Worm (Caenorhabditis elegans) whole organism, late embryonic: ENCODE measurements around the gene Y47D7A.12.

ENCODE experiments used
- ceh-18 ChIP-seq: sonication (generic microtip); optimal IDR thresholded peaks from 2 replicates; lab custom pipeline; 2016; ENCODE audit warnings: missing genetic modification characterization, missing compliant biosample characterization
- mec-3 ChIP-seq: sonication (generic microtip); optimal IDR thresholded peaks from 2 replicates; lab custom pipeline; 2016; ENCODE audit warnings: borderline replicate concordance, missing genetic modification characterization, missing compliant biosample characterization
- npax-4 ChIP-seq: sonication (generic microtip); optimal IDR thresholded peaks from 2 replicates; lab custom pipeline; 2016; ENCODE audit warnings: missing genetic modification characterization, missing compliant biosample characterization

DNA sequence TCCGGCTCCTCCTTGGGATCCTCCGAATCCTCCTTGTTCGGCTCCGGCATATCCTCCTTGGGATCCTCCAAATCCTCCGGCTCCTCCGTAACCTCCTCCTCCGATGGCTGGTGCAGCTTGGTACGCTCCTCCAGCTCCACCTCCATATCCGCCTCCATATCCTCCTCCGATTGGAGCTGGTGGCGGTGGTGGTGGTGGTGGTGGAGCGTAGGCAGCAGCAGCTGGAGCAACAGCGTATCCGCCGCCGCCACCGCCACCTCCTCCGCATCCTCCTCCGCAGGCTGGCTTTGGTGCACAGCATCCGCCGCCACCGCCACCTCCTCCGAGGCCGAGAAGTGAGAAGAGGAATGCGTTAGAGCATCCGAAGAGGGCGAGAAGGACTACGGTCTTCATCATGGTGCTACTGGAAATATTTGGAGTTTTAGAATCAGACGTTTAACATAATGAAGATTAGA is 3.3 kb upstream of the Y47D7A.12 start, which contains the start of gene Y47D7A.15:
- TF ChIP-seq npax-4 (no peak), mec-3 (tag; lab: Kevin White, UChicago) (no peak), ceh-18 (tag; lab: Kevin White, UChicago) (no peak)
